Fruit fly (Drosophila melanogaster): ENCODE measurements around the gene CG7298.

Gene CG7298

DNA sequence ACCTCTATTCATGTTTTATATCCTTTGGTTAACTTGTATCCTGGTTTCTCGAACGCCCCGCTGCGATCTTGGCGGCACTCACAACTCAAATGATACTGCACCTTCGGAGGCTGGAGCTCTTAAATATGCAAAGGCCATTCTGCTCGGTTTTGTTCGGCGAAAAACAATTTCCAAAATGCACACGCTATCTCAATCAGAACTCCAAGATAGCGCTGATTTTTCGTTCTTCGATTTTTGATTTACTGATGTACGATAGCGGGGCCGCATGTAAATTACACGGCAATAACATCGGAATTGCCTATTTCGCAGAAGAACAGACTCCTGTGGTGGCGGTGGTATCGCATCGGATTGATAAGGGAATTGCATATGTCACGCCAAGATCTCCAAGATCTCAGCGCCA lies 8.5 kb upstream of the CG7298 start, which contains the start of gene CG7017:
Gene CG7017, minus strand, starts transcription at position 101 of the 400 bp plus-strand sequence.
- TF ChIP-seq svp (GFP tag) = peak; percentile 18
- TF ChIP-seq Sox102F (GFP tag; optimal IDR thresholded peaks at IDR 0.05) = no peak

DNA sequence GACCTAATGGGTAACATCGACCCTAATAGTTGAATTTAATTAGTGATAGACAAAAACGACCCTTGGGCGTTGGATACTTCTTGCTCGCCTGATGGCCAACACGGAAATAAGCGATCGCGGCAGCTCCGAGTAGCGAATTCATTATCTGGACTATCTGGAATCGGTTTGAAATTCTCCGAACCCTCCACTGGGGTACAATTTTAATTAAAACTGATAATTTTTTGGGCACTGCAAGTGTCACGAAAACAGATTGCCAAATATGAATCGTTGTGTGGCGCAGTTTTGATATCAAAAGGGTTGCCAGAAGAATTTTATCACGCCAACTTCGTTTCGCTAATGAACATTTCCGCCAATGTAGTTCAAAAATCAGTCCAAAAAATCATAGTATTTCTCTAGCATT lies 6.4 kb upstream of the CG7298 start:
- TF ChIP-seq CG16779 (tag; optimal IDR thresholded peaks at IDR 0.05) (no peak), Ets21C (GFP tag; optimal IDR thresholded peaks at IDR 0.05) (no peak), Eip78C (GFP tag) (no peak), vri (GFP tag; optimal IDR thresholded peaks at IDR 0.05) (no peak), Lpt (GFP tag; optimal IDR thresholded peaks at IDR 0.05) (no peak), Sox15 (GFP tag; optimal IDR thresholded peaks at IDR 0.05) (no peak), CG34406 (GFP tag; optimal IDR thresholded peaks at IDR 0.05) (no peak), lz (GFP tag; optimal IDR thresholded peaks at IDR 0.05) (no peak), Eip75B (GFP tag; optimal IDR thresholded peaks at IDR 0.05) (no peak), Gug (GFP tag; IDR thresholded peaks at IDR 0.05) (no peak), CG6854 (GFP tag; optimal IDR thresholded peaks at IDR 0.05) (no peak), Eip93F (GFP tag; optimal IDR thresholded peaks at IDR 0.05) (no peak), CG1621 (tag; optimal IDR thresholded peaks at IDR 0.05) (no peak), Sox102F (GFP tag; optimal IDR thresholded peaks at IDR 0.05) (no peak), net (GFP tag; optimal IDR thresholded peaks at IDR 0.05) (no peak), fd59A (GFP tag; optimal IDR thresholded peaks at IDR 0.05) (no peak), Sox14 (GFP tag; optimal IDR thresholded peaks at IDR 0.05) (no peak), eg (GFP tag; IDR thresholded peaks at IDR 0.05) (no peak), pdm3 (GFP tag; optimal IDR thresholded peaks at IDR 0.05) (no peak)

DNA sequence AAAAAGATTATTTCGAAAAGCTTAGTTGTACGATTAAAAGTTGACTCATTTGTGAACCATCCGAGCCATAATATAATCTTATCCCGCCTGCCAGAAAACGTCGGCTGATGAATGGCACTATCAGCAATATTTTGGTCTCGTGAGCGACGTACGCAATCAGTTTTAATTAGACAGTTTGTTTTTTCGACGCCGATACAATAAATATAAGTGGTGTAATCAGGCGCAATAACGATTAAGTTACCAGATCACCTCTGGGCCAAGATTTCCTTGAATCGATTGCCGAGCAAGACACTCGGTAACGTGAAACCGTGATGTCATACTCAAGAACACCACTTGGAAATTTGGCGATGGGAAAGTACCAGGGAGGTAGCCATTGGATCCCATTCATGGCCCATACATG lies 5.6 kb upstream of the CG7298 start:
- TF ChIP-seq CG10669 (GFP tag; optimal IDR thresholded peaks at IDR 0.05) (no peak), vri (GFP tag; optimal IDR thresholded peaks at IDR 0.05) (peak; percentile 90), lz (GFP tag; optimal IDR thresholded peaks at IDR 0.05) (no peak), CG11762 (GFP tag; optimal IDR thresholded peaks at IDR 0.05; ENCODE audit: insufficient read depth) (no peak), CG8119 (GFP tag; IDR thresholded peaks at IDR 0.05) (no peak)

DNA sequence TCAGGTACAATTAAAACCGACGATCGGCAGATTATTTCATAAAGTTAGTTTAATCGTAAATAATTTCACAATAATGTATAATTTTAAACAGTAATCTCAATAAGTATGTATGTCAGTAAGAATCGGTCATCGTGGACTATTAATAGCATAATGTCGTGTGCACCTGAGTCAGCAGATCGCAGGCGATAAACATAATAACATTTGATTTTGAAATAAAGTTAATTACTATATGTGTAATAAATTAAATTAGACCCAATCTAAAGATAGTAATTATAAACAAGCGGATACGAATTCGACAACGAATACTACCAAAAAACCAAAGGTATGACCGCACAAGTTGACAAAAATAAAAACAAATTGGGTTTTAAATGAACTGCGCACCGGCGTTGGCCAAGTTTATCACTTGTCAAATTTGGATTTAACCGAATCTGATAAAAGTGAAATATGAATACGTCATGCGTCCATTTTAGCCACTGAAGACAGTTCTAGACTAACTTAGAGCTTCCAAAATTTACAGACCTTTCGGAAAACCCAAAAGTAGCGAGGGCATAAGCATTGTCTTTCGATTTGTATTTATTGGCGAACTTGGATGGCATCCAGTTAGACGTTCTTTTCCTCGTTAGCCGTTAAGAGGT lies 3.6 kb upstream of the CG7298 start, which contains the start of gene CG6996:
Gene CG6996, plus strand, starts transcription at position 585 of the 635 bp plus-strand sequence.
- TF ChIP-seq CG31627 (GFP tag; optimal IDR thresholded peaks at IDR 0.05) (no peak), Hr38 (GFP tag; optimal IDR thresholded peaks at IDR 0.05) (no peak), ss (GFP tag; optimal IDR thresholded peaks at IDR 0.05) (no peak), Ets96B (tag; optimal IDR thresholded peaks at IDR 0.05) (no peak), fd59A (GFP tag; optimal IDR thresholded peaks at IDR 0.05) (no peak), CG6163 (GFP tag; IDR thresholded peaks at IDR 0.05) (no peak), CG32006 (GFP tag; optimal IDR thresholded peaks at IDR 0.05) (no peak), salr (GFP tag; optimal IDR thresholded peaks at IDR 0.05) (no peak), CG3032 (tag; optimal IDR thresholded peaks at IDR 0.05) (no peak), svp (GFP tag) (no peak), CG8632 (GFP tag; optimal IDR thresholded peaks at IDR 0.05) (no peak), Sox102F (GFP tag; optimal IDR thresholded peaks at IDR 0.05) (no peak), CG15336 (GFP tag; IDR thresholded peaks at IDR 0.05) (no peak), CG6808 (GFP tag; optimal IDR thresholded peaks at IDR 0.05) (no peak), achi (GFP tag; optimal IDR thresholded peaks at IDR 0.05) (no peak), Hr4 (GFP tag; optimal IDR thresholded peaks at IDR 0.05) (no peak)

Data from whole organism, prepupa.